Fruit fly (Drosophila melanogaster) whole organism, prepupa: Measurements from ENCODE around the gene CG12009.

Source experiments
- Blimp-1 ChIP-seq: fragments of 200-800 bp; sonication (Bioruptor generic); optimal IDR thresholded peaks from 3 replicates; lab custom pipeline; 2017; ENCODE audit warnings: missing biosample characterization, missing genetic modification characterization, mild to moderate bottlenecking, moderate library complexity, missing genetic modification reagents
- CG10669 ChIP-seq: fragments of 200-800 bp; sonication (Bioruptor generic); optimal IDR thresholded peaks from 3 replicates; lab custom pipeline; 2018; ENCODE audit warnings: missing biosample characterization, mild to moderate bottlenecking, missing genetic modification characterization, moderate library complexity
- CG11294 ChIP-seq: fragments of 200-800 bp; sonication (Bioruptor generic); IDR thresholded peaks from 2 replicates; pipeline ENCODE4 v1.3.6; 2022; ENCODE audit warnings: missing biosample characterization, missing genetic modification characterization
- CG11762 ChIP-seq: fragments of 200-800 bp; sonication (Bioruptor generic); optimal IDR thresholded peaks from 3 replicates; lab custom pipeline; 2016; ENCODE audit warnings: missing biosample characterization, missing genetic modification characterization; ENCODE audit not compliant: insufficient read depth
- CG11902 ChIP-seq: fragments of 200-800 bp; sonication (Bioruptor generic); optimal IDR thresholded peaks from 3 replicates; lab custom pipeline; 2016; ENCODE audit warnings: missing biosample characterization, missing genetic modification characterization
- CG15336 ChIP-seq: fragments of 200-800 bp; sonication (Bioruptor generic); IDR thresholded peaks from 2 replicates; pipeline ENCODE4 v1.3.6; 2022; ENCODE audit warnings: missing biosample characterization, missing genetic modification characterization
- CG1621 ChIP-seq: fragments of 200-800 bp; sonication (Bioruptor generic); optimal IDR thresholded peaks from 3 replicates; lab custom pipeline; 2018; ENCODE audit warnings: missing biosample characterization, mild to moderate bottlenecking, missing genetic modification characterization
- CG16779 ChIP-seq: fragments of 200-800 bp; sonication (Bioruptor generic); optimal IDR thresholded peaks from 3 replicates; lab custom pipeline; 2017; ENCODE audit warnings: missing biosample characterization, mild to moderate bottlenecking, missing genetic modification characterization
- CG3032 ChIP-seq: fragments of 200-800 bp; optimal IDR thresholded peaks from 2 replicates; lab custom pipeline; 2019; ENCODE audit warnings: missing biosample characterization, mild to moderate bottlenecking, missing genetic modification characterization, moderate library complexity
- CG32006 ChIP-seq: fragments of 200-800 bp; sonication (Bioruptor generic); optimal IDR thresholded peaks from 3 replicates; lab custom pipeline; 2017; ENCODE audit warnings: missing biosample characterization, mild to moderate bottlenecking, missing genetic modification characterization
- CG34406 ChIP-seq: fragments of 200-800 bp; sonication (Bioruptor generic); optimal IDR thresholded peaks from 3 replicates; lab custom pipeline; 2016; ENCODE audit warnings: missing biosample characterization, missing genetic modification characterization
- CG3919 ChIP-seq: fragments of 200-800 bp; sonication (Bioruptor generic); optimal IDR thresholded peaks from 3 replicates; lab custom pipeline; 2016; ENCODE audit warnings: missing biosample characterization, missing genetic modification characterization
- CG6276 ChIP-seq: fragments of 200-800 bp; sonication (Bioruptor generic); optimal IDR thresholded peaks from 2 replicates; lab custom pipeline; 2017; ENCODE audit warnings: missing biosample characterization, mild to moderate bottlenecking, missing genetic modification characterization
- CG6792 ChIP-seq: fragments of 200-800 bp; sonication (Bioruptor generic); optimal IDR thresholded peaks from 3 replicates; lab custom pipeline; 2016; ENCODE audit warnings: missing biosample characterization, missing genetic modification characterization
- CG7368 ChIP-seq: fragments of 200-800 bp; sonication (Bioruptor generic); optimal IDR thresholded peaks from 3 replicates; lab custom pipeline; 2016; ENCODE audit warnings: missing biosample characterization, missing genetic modification characterization
- CG8119 ChIP-seq: fragments of 200-800 bp; sonication (Bioruptor generic); IDR thresholded peaks from 3 replicates; pipeline ENCODE4 v1.3.6; 2022; ENCODE audit warnings: missing biosample characterization, missing genetic modification characterization
- CG8319 ChIP-seq: fragments of 200-800 bp; sonication (Bioruptor generic); optimal IDR thresholded peaks from 3 replicates; lab custom pipeline; 2016; ENCODE audit warnings: missing biosample characterization, missing genetic modification characterization
- Eip78C ChIP-seq: fragments of 200-800 bp; sonication (Bioruptor generic); peaks from one replicate; lab custom pipeline; 2016; ENCODE audit warnings: missing biosample characterization, missing genetic modification characterization
- Eip93F ChIP-seq: fragments of 200-800 bp; sonication (Bioruptor generic); optimal IDR thresholded peaks from 2 replicates; lab custom pipeline; 2016; ENCODE audit warnings: missing biosample characterization, mild to moderate bottlenecking, missing genetic modification characterization
- Ets21C ChIP-seq: fragments of 200-800 bp; sonication (Bioruptor generic); optimal IDR thresholded peaks from 3 replicates; lab custom pipeline; 2016; ENCODE audit warnings: missing biosample characterization, missing genetic modification characterization
- Gug ChIP-seq: fragments of 200-800 bp; sonication (Bioruptor generic); IDR thresholded peaks from 2 replicates; pipeline ENCODE4 v1.3.6; 2022; ENCODE audit warnings: missing biosample characterization, missing genetic modification characterization
- Hr38 ChIP-seq: sonication (Bioruptor generic); optimal IDR thresholded peaks from 2 replicates; lab custom pipeline; 2016; ENCODE audit warnings: missing biosample characterization, missing genetic modification characterization
- Hr39 ChIP-seq: fragments of 200-800 bp; sonication (Bioruptor generic); optimal IDR thresholded peaks from 2 replicates; lab custom pipeline; 2016; ENCODE audit warnings: missing biosample characterization, missing genetic modification characterization
- Hr4 ChIP-seq: fragments of 200-800 bp; sonication (Bioruptor generic); optimal IDR thresholded peaks from 3 replicates; lab custom pipeline; 2016; ENCODE audit warnings: missing biosample characterization, missing genetic modification characterization
- Lpt ChIP-seq: fragments of 200-800 bp; sonication (Bioruptor generic); optimal IDR thresholded peaks from 3 replicates; lab custom pipeline; 2016; ENCODE audit warnings: missing biosample characterization, missing genetic modification characterization
- Met ChIP-seq: fragments of 200-800 bp; sonication (Bioruptor generic); optimal IDR thresholded peaks from 3 replicates; lab custom pipeline; 2016; ENCODE audit warnings: missing biosample characterization, missing genetic modification characterization
- Smox ChIP-seq: fragments of 200-800 bp; sonication (Bioruptor generic); optimal IDR thresholded peaks from 3 replicates; lab custom pipeline; 2016; ENCODE audit warnings: missing biosample characterization, missing genetic modification characterization
- Sox102F ChIP-seq: fragments of 200-800 bp; sonication (Bioruptor generic); optimal IDR thresholded peaks from 2 replicates; lab custom pipeline; 2016; ENCODE audit warnings: missing biosample characterization, mild to moderate bottlenecking, missing genetic modification characterization
- Sox15 ChIP-seq: fragments of 200-800 bp; sonication (Bioruptor generic); optimal IDR thresholded peaks from 3 replicates; lab custom pipeline; 2016; ENCODE audit warnings: missing biosample characterization, missing genetic modification characterization
- achi ChIP-seq: fragments of 200-800 bp; sonication (Bioruptor generic); optimal IDR thresholded peaks from 3 replicates; lab custom pipeline; 2016; ENCODE audit warnings: missing biosample characterization, missing genetic modification characterization
- dac ChIP-seq: fragments of 200-800 bp; sonication (Bioruptor generic); optimal IDR thresholded peaks from 2 replicates; lab custom pipeline; 2017; ENCODE audit warnings: missing biosample characterization, mild to moderate bottlenecking, missing genetic modification characterization
- dsx ChIP-seq: fragments of 200-800 bp; optimal IDR thresholded peaks from 3 replicates; lab custom pipeline; 2019; ENCODE audit warnings: missing biosample characterization, mild to moderate bottlenecking, missing genetic modification characterization, moderate library complexity; ENCODE audit not compliant: poor library complexity, severe bottlenecking
- eg ChIP-seq: fragments of 200-800 bp; sonication (Bioruptor generic); IDR thresholded peaks from 3 replicates; pipeline ENCODE4 v1.3.6; 2022; ENCODE audit warnings: missing biosample characterization, missing genetic modification characterization
- fd59A ChIP-seq: fragments of 200-800 bp; sonication (Bioruptor generic); optimal IDR thresholded peaks from 2 replicates; lab custom pipeline; 2017; ENCODE audit warnings: missing biosample characterization, mild to moderate bottlenecking, missing genetic modification characterization, missing genetic modification reagents
- fd85E ChIP-seq: fragments of 200-800 bp; sonication (Bioruptor generic); optimal IDR thresholded peaks from 3 replicates; lab custom pipeline; 2016; ENCODE audit warnings: missing biosample characterization, missing genetic modification characterization
- fkh ChIP-seq: fragments of 200-800 bp; sonication (Bioruptor generic); optimal IDR thresholded peaks from 3 replicates; lab custom pipeline; 2017; ENCODE audit warnings: missing biosample characterization, mild to moderate bottlenecking, missing genetic modification characterization, moderate library complexity
- net ChIP-seq: fragments of 200-800 bp; sonication (Bioruptor generic); optimal IDR thresholded peaks from 3 replicates; lab custom pipeline; 2016; ENCODE audit warnings: missing biosample characterization, missing genetic modification characterization
- pdm3 ChIP-seq: fragments of 200-800 bp; sonication (Bioruptor generic); optimal IDR thresholded peaks from 3 replicates; lab custom pipeline; 2016; ENCODE audit warnings: missing biosample characterization, missing genetic modification characterization
- spab ChIP-seq: fragments of 200-800 bp; sonication (Bioruptor generic); optimal IDR thresholded peaks from 2 replicates; lab custom pipeline; 2017; ENCODE audit warnings: missing biosample characterization, mild to moderate bottlenecking, missing genetic modification characterization, missing genetic modification reagents
- ss ChIP-seq, 2 experiments: fragments of 200-800 bp; sonication (Bioruptor generic); optimal IDR thresholded peaks; 2 replicates in 1 of 2; 3 replicates in 1 of 2; lab custom pipeline; 2017 to 2018; ENCODE audit warnings: mild to moderate bottlenecking in 2 of 2, missing biosample characterization in 2 of 2, missing genetic modification characterization in 2 of 2, moderate library complexity in 1 of 2
- svp ChIP-seq: fragments of 200-800 bp; sonication (Bioruptor generic); peaks from one replicate; lab custom pipeline; 2016; ENCODE audit warnings: missing biosample characterization, missing genetic modification characterization
- topi ChIP-seq: fragments of 200-800 bp; sonication (Bioruptor generic); optimal IDR thresholded peaks from 3 replicates; lab custom pipeline; 2016; ENCODE audit warnings: missing biosample characterization, missing genetic modification characterization
- vri ChIP-seq: fragments of 200-800 bp; sonication (Bioruptor generic); optimal IDR thresholded peaks from 3 replicates; lab custom pipeline; 2016; ENCODE audit warnings: missing biosample characterization, mild to moderate bottlenecking, missing genetic modification characterization

Gene CG12009

dm6 chr3L:3283264-3283663 is 8.0 kb upstream of the CG12009 start (continued):
- TF ChIP-seq fd59A (GFP tag; lab: Kevin White, UChicago) (no peak), Smox (no peak), Eip93F (GFP tag; lab: Kevin White, UChicago) (no peak), Eip78C (GFP tag; lab: Kevin White, UChicago) (peak; percentile 43), Blimp-1 (GFP tag; lab: Kevin White, UChicago) (no peak), achi (GFP tag; lab: Kevin White, UChicago) (no peak), Sox15 (GFP tag; lab: Kevin White, UChicago) (no peak), dac (GFP tag; lab: Kevin White, UChicago) (no peak), spab (GFP tag; lab: Kevin White, UChicago) (no peak), topi (GFP tag; lab: Kevin White, UChicago) (no peak), CG6792 (GFP tag; lab: Kevin White, UChicago) (no peak), CG34406 (GFP tag; lab: Kevin White, UChicago) (no peak), vri (no peak), Ets21C (GFP tag; lab: Kevin White, UChicago) (no peak), Hr4 (peak; percentile 71), CG15336 (GFP tag; lab: Robert Waterston, UW) (peak; percentile 73), Hr39 (GFP tag; lab: Kevin White, UChicago) (no peak), CG10669 (GFP tag; lab: Kevin White, UChicago) (no peak), Lpt (GFP tag; lab: Kevin White, UChicago) (no peak), CG32006 (GFP tag; lab: Kevin White, UChicago) (peak; percentile 75), ss (GFP tag; optimal IDR thresholded peaks at IDR 0.05; lab: Kevin White, UChicago) (no peak), Sox102F (no peak), CG8319 (no peak), CG11902 (GFP tag; lab: Kevin White, UChicago) (no peak), CG7368 (GFP tag; lab: Kevin White, UChicago) (no peak), dsx (GFP tag; lab: Kevin White, UChicago) (no peak), pdm3 (GFP tag; lab: Kevin White, UChicago) (peak; percentile 4), CG11762 (GFP tag; lab: Kevin White, UChicago) (no peak)

dm6 chr3L:3284900-3285299 is 6.4 kb upstream of the CG12009 start:
- no peak for TF ChIP-seq Met (GFP tag; lab: Kevin White, UChicago)
- peak; percentile 41; the same call in 1 of the 2 replicates for TF ChIP-seq CG15336 (GFP tag; lab: Robert Waterston, UW)
- TF ChIP-seq CG1621: no peak
- TF ChIP-seq CG6792 (GFP tag; lab: Kevin White, UChicago): no peak
- TF ChIP-seq eg (GFP tag; lab: Robert Waterston, UW): 0 out of 3 replicates have a peak, but pooled peaks have one; percentile 26
- peak; percentile 52; the same call in 2 of the 3 replicates for TF ChIP-seq CG8119 (GFP tag; lab: Robert Waterston, UW)
- no peak for TF ChIP-seq spab (GFP tag; lab: Kevin White, UChicago)
- TF ChIP-seq Eip93F (GFP tag; lab: Kevin White, UChicago): no peak
- TF ChIP-seq fd85E (GFP tag; lab: Kevin White, UChicago): no peak
- no peak for TF ChIP-seq Hr38
- TF ChIP-seq CG11294: no peak
- peak; percentile 69 for TF ChIP-seq Eip78C (GFP tag; lab: Kevin White, UChicago)
- no peak for TF ChIP-seq Ets21C (GFP tag; lab: Kevin White, UChicago)
- no peak for TF ChIP-seq vri
- TF ChIP-seq Hr39 (GFP tag; lab: Kevin White, UChicago): no peak
- TF ChIP-seq CG7368 (GFP tag; lab: Kevin White, UChicago): no peak
- TF ChIP-seq Hr4: peak; percentile 22
- no peak for TF ChIP-seq net (GFP tag; lab: Kevin White, UChicago)
- TF ChIP-seq CG3032: no peak
- TF ChIP-seq CG3919 (GFP tag; lab: Kevin White, UChicago): peak; percentile 10
- no peak for TF ChIP-seq Gug (GFP tag; lab: Robert Waterston, UW)
- no peak for TF ChIP-seq CG16779 (tag; lab: Kevin White, UChicago)
- no peak for TF ChIP-seq Lpt (GFP tag; lab: Kevin White, UChicago)
- TF ChIP-seq fkh (GFP tag; lab: Kevin White, UChicago): no peak
- TF ChIP-seq dac (GFP tag; lab: Kevin White, UChicago): no peak
- peak; percentile 8 for TF ChIP-seq CG6276 (GFP tag; lab: Kevin White, UChicago)
- peak; percentile 52 for TF ChIP-seq CG32006 (GFP tag; lab: Kevin White, UChicago)
- TF ChIP-seq svp (GFP tag; lab: Kevin White, UChicago): peak; percentile 26
- TF ChIP-seq, all 60 proteins: peak for 9
